Fruit fly (Drosophila melanogaster): ENCODE data around the gene LManVI.

LManVI gene

DNA sequence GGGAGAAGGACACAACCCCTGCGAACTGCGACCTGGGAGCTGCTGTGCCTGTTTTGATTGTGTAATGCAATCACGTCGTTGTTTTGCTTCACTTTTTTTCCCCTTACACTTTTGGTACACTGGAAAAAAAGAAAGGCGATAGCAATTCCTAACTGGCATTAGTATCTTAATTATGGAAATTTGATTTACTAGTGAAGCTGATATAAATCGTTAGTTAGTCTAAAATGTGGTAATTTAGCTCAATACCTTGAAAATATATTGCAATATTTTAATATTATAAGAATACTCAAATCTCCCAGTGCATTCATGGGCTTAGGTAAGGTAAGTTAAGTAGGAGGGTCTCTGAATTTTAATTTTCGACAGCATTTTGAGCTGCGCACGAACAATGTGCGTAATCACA lies 6.5 kb upstream of the LManVI start (continued):
- TF ChIP-seq grau (tag; optimal IDR thresholded peaks at IDR 0.05) (peak; percentile 42), CG34376 (GFP tag; optimal IDR thresholded peaks at IDR 0.05) (no peak), CG18262 (tag; optimal IDR thresholded peaks at IDR 0.05) (no peak), CG12104 (GFP tag; optimal IDR thresholded peaks at IDR 0.05) (no peak), esg (GFP tag; conservative IDR thresholded peaks at IDR 0.05) (0 out of 2 replicates have a peak, but pooled peaks have one; percentile 11), bsh (GFP tag; optimal IDR thresholded peaks at IDR 0.05) (peak in 1 of 2 experiments; percentile 63), Stat92E (GFP tag; optimal IDR thresholded peaks at IDR 0.05) (no peak), CG33557 (GFP tag; optimal IDR thresholded peaks at IDR 0.05) (peak; percentile 8), CG2202 (tag; optimal IDR thresholded peaks at IDR 0.05) (peak; percentile 10), Blimp-1 (GFP tag; optimal IDR thresholded peaks at IDR 0.05) (peak; percentile 48), tgo (GFP tag; IDR thresholded peaks at IDR 0.05) (peak; percentile 31; the same call in 1 of the 3 replicates), CG6254 (GFP tag; optimal IDR thresholded peaks at IDR 0.05) (peak; percentile 7), ci (GFP tag; IDR thresholded peaks at IDR 0.05) (peak; percentile 59; the same call in 2 of the 3 replicates), CG10366 (GFP tag; IDR thresholded peaks at IDR 0.05) (no peak), Sox102F (GFP tag; optimal IDR thresholded peaks at IDR 0.05) (peak; percentile 21), gsb-n (tag; optimal IDR thresholded peaks at IDR 0.05) (peak; percentile 14)

DNA sequence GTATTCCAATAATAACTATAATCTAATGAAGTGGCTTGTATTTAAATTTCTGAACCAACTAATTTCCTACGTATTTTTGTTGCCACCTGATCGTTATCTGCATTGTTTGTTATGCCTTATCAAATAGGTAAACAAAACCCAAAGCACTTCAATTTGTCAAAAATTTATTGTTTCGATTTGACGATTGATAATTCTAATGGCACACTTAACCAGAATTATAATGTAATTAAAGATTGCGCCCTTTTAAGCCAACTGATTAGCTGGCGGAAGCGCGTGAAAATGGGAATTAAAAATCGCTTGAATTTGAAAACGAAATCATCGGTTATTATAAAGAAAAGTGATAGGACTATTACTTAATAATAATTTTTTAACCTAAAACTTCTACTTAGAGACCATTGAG lies 3.7 kb upstream of the LManVI start:
- TF ChIP-seq exex (tag; optimal IDR thresholded peaks at IDR 0.05), result peak; percentile 97
- no peak for TF ChIP-seq insv (GFP tag; optimal IDR thresholded peaks at IDR 0.05)
- TF ChIP-seq CG11085 (GFP tag; IDR thresholded peaks at IDR 0.05), result no peak
- no peak for TF ChIP-seq NFAT (GFP tag; IDR thresholded peaks at IDR 0.05)
- TF ChIP-seq bbx (GFP tag; IDR thresholded peaks at IDR 0.05; ENCODE audit: partially characterized antibody), result no peak
- TF ChIP-seq CG12071 (GFP tag; optimal IDR thresholded peaks at IDR 0.05), result no peak
- TF ChIP-seq sug (tag; optimal IDR thresholded peaks at IDR 0.05), result peak; percentile 23
- no peak for TF ChIP-seq pan (optimal IDR thresholded peaks at IDR 0.05)
- TF ChIP-seq pan (GFP tag; optimal IDR thresholded peaks at IDR 0.05 in 1 of 2, IDR thresholded peaks at IDR 0.05 in 1 of 2), result no peak
- no peak for TF ChIP-seq abd-A (tag; optimal IDR thresholded peaks at IDR 0.05)
- peak; percentile 45 for TF ChIP-seq grn (GFP tag; optimal IDR thresholded peaks at IDR 0.05)
- peak; percentile 4 for TF ChIP-seq lab (GFP tag; optimal IDR thresholded peaks at IDR 0.05)

DNA sequence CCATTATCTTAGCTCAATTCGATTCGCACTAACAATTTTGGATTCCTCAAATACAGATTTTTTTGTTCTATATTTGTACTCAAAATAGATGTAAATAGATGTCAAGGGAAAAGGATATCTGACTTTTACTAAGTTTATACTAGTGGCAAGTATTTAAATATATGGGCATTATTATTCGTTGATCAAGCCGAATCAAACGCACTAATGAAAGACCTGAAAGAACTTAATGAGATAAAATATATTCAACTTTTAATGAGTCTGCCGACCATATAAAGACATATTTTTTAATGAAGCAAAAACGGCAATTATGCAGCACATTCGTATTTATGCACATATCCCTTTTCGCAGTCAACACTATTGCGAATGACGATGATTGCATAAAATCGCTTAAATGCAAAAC lies 1.3 kb upstream of the LManVI start, which contains the start of gene CG42710:
CG42710 (minus strand) TSS at position 101 of the 400 bp plus-strand sequence.
- TF ChIP-seq Tbp (GFP tag; optimal IDR thresholded peaks at IDR 0.05) (no peak), Oaz (GFP tag; IDR thresholded peaks at IDR 0.05) (no peak), CG16815 (GFP tag; optimal IDR thresholded peaks at IDR 0.05) (no peak), sim (GFP tag; IDR thresholded peaks at IDR 0.05) (no peak), Hr51 (GFP tag; optimal IDR thresholded peaks at IDR 0.05) (no peak), slou (GFP tag; optimal IDR thresholded peaks at IDR 0.05) (no peak), CG31365 (tag; optimal IDR thresholded peaks at IDR 0.05) (no peak), yki (optimal IDR thresholded peaks at IDR 0.05) (no peak), CG8924 (tag; optimal IDR thresholded peaks at IDR 0.05) (no peak), az2 (GFP tag; optimal IDR thresholded peaks at IDR 0.05) (no peak), twi (tag; optimal IDR thresholded peaks at IDR 0.05) (no peak), CG10462 (GFP tag; optimal IDR thresholded peaks at IDR 0.05) (no peak), CG13775 (GFP tag; optimal IDR thresholded peaks at IDR 0.05) (no peak), Kr (GFP tag; optimal IDR thresholded peaks at IDR 0.05) (no peak), repo (GFP tag; optimal IDR thresholded peaks at IDR 0.05) (no peak), CG11695 (GFP tag; IDR thresholded peaks at IDR 0.05) (no peak)

Measured in whole organism, embryonic.